Fruit fly (Drosophila melanogaster) whole organism, embryonic: Measurements from ENCODE around the gene CG6000.

ENCODE experiments used
- CG4854 ChIP-seq: fragments of 200-800 bp; sonication (Bioruptor generic); optimal IDR thresholded peaks from 2 replicates; lab custom pipeline; 2016; ENCODE audit warnings: missing biosample characterization, missing genetic modification characterization, inconsistent platforms
- cas ChIP-seq: fragments of 200-800 bp; sonication (Bioruptor generic); IDR thresholded peaks from 2 replicates; pipeline ENCODE4 v1.3.6; 2022; ENCODE audit warnings: missing biosample characterization, missing genetic modification characterization
- dan ChIP-seq: fragments of 200-800 bp; sonication (Bioruptor generic); IDR thresholded peaks from 2 replicates; pipeline ENCODE4 v1.3.6; 2022; ENCODE audit warnings: missing biosample characterization, missing genetic modification characterization

dm6 chr3R:24069965-24070364 lies 15.8 kb downstream of the CG6000 start:
- TF ChIP-seq CG4854 (GFP tag; lab: Kevin White, UChicago) (no peak), dan (GFP tag; lab: Robert Waterston, UW) (no peak), cas (GFP tag; lab: Robert Waterston, UW) (no peak)
